Worm (Caenorhabditis elegans): ENCODE results near the gene C12D8.13.

C12D8.13 gene

DNA sequence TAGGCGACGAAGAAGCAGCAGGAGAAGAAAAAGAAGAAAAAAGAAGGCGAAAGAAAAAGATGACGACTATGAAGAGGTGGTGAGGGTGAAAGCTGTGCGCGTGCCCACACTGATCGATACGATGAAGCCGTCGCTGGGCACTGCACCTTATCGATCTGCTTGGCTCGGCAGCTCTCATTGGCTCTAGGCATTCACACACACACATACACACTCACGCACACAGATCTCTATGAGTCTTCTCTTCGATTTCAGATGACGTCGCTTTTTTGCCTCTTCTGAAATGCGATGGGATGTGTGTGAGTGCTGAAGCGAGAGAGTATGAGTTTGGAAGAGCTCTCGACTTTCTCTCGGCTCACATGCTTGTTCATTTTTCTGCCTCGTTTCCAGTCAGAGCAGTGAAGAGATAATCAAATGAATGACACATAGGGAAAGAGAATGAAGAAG lies 45.9 kb downstream of the C12D8.13 start (continued):
- TF ChIP-seq F26F4.8 (GFP tag; conservative IDR thresholded peaks at IDR 0.05) (no peak), ctbp-1 (GFP tag; IDR thresholded peaks at IDR 0.05) (peak; percentile 85; the same call in 1 of the 2 replicates), dmd-9 (GFP tag; IDR thresholded peaks at IDR 0.05) (no peak), lin-29 (GFP tag; IDR thresholded peaks at IDR 0.05) (no peak), nhr-6 (tag; optimal IDR thresholded peaks at IDR 0.05) (no peak), spr-3 (GFP tag; optimal IDR thresholded peaks at IDR 0.05) (no peak), zag-1 (tag; optimal IDR thresholded peaks at IDR 0.05) (peak; percentile 20), nhr-76 (tag; optimal IDR thresholded peaks at IDR 0.05) (no peak), dpl-1 (GFP tag; optimal IDR thresholded peaks at IDR 0.05) (no peak), arid-1 (GFP tag; conservative IDR thresholded peaks at IDR 0.05) (0 out of 2 replicates have a peak, but pooled peaks have one; percentile 31), hlh-30 (tag; optimal IDR thresholded peaks at IDR 0.05; ENCODE audit: insufficient read depth) (peak; percentile 73), ztf-7 (tag; optimal IDR thresholded peaks at IDR 0.05) (no peak), ceh-62 (tag; optimal IDR thresholded peaks at IDR 0.05) (no peak), unc-39 (tag; optimal IDR thresholded peaks at IDR 0.05) (no peak), T20F7.1 (GFP tag; optimal IDR thresholded peaks at IDR 0.05) (no peak), unc-62 (GFP tag; optimal IDR thresholded peaks at IDR 0.05 in 1 of 2) (peak in 1 of 2 experiments; percentile 1), unc-62 (tag; optimal IDR thresholded peaks at IDR 0.05) (peak; percentile 33), ceh-28 (tag; optimal IDR thresholded peaks at IDR 0.05) (peak; percentile 78), saeg-2 (GFP tag; IDR thresholded peaks at IDR 0.05) (0 out of 2 replicates have a peak, but pooled peaks have one; percentile 26), spr-1 (tag; optimal IDR thresholded peaks at IDR 0.05) (no peak), daf-16 (GFP tag; optimal IDR thresholded peaks at IDR 0.05) (no peak), daf-16 (tag; optimal IDR thresholded peaks at IDR 0.05) (no peak), dmd-6 (GFP tag; IDR thresholded peaks at IDR 0.05) (peak; percentile 47), hif-1 (tag; optimal IDR thresholded peaks at IDR 0.05) (peak in 1 of 2 experiments; percentile 66), mxl-3 (GFP tag; optimal IDR thresholded peaks at IDR 0.05) (peak; percentile 28), aly-2 (tag; optimal IDR thresholded peaks at IDR 0.05) (no peak), pqm-1 (tag; optimal IDR thresholded peaks at IDR 0.05) (no peak), ceh-44 (GFP tag; IDR thresholded peaks at IDR 0.05) (no peak), lir-3 (tag; optimal IDR thresholded peaks at IDR 0.05) (no peak), tra-1 (GFP tag; IDR thresholded peaks at IDR 0.05) (peak; percentile 36; the same call in 1 of the 2 replicates), F49E8.2 (tag; optimal IDR thresholded peaks at IDR 0.05; ENCODE audit: borderline replicate concordance) (no peak), snpc-4 (tag; optimal IDR thresholded peaks at IDR 0.05) (no peak), ces-1 (GFP tag; optimal IDR thresholded peaks at IDR 0.05) (peak; percentile 77), lin-38 (GFP tag; IDR thresholded peaks at IDR 0.05) (peak; percentile 47; the same call in 1 of the 2 replicates), Y75B8A.6 (GFP tag; IDR thresholded peaks at IDR 0.05) (no peak), zfp-2 (tag; optimal IDR thresholded peaks at IDR 0.05) (no peak), ceh-82 (tag; optimal IDR thresholded peaks at IDR 0.05) (no peak), dve-1 (tag; optimal IDR thresholded peaks at IDR 0.05; ENCODE audit: insufficient read depth) (no peak), F10B5.3 (tag; optimal IDR thresholded peaks at IDR 0.05) (no peak), tag-97 (GFP tag; IDR thresholded peaks at IDR 0.05) (no peak), php-3 (GFP tag; IDR thresholded peaks at IDR 0.05) (no peak), Y48G9A.11 (GFP tag; IDR thresholded peaks at IDR 0.05) (no peak), mep-1 (tag; optimal IDR thresholded peaks at IDR 0.05) (peak; percentile 85), nhr-25 (tag; optimal IDR thresholded peaks at IDR 0.05; ENCODE audit: borderline replicate concordance, insufficient read depth) (no peak), set-16 (GFP tag; IDR thresholded peaks at IDR 0.05) (peak; percentile 81), nhr-77 (tag; optimal IDR thresholded peaks at IDR 0.05) (no peak), rbr-2 (tag; optimal IDR thresholded peaks at IDR 0.05) (peak; percentile 89), egl-43 (GFP tag; IDR thresholded peaks at IDR 0.05) (peak; percentile 84), lin-1 (GFP tag; IDR thresholded peaks at IDR 0.05) (no peak), mdl-1 (tag; optimal IDR thresholded peaks at IDR 0.05) (peak; percentile 18 to 90)
